Worm (Caenorhabditis elegans): ENCODE results near the gene nhr-127.

nhr-127 gene

ce11 chrV:16266514-16266913, 6.7 kb downstream of the nhr-127 start, which contains the start of gene T13F3.4:
Gene T13F3.4, minus strand, starts transcription at chrV:16266614.
- TF ChIP-seq sox-4 (tag; optimal IDR thresholded peaks at IDR 0.05) (no peak), mab-9 (GFP tag; IDR thresholded peaks at IDR 0.05) (no peak), nhr-237 (tag; optimal IDR thresholded peaks at IDR 0.05) (no peak), nhr-20 (tag; optimal IDR thresholded peaks at IDR 0.05) (no peak), nhr-77 (tag; optimal IDR thresholded peaks at IDR 0.05) (no peak), unc-130 (tag; optimal IDR thresholded peaks at IDR 0.05) (no peak), pax-3 (tag; optimal IDR thresholded peaks at IDR 0.05) (no peak), ceh-8 (GFP tag; optimal IDR thresholded peaks at IDR 0.05) (no peak), ceh-88 (GFP tag; IDR thresholded peaks at IDR 0.05) (no peak), C34B4.2 (tag; optimal IDR thresholded peaks at IDR 0.05) (no peak), egl-27 (tag; optimal IDR thresholded peaks at IDR 0.05) (no peak), lin-35 (GFP tag; optimal IDR thresholded peaks at IDR 0.05) (no peak), snpc-4 (tag; optimal IDR thresholded peaks at IDR 0.05) (no peak), lin-39 (tag; optimal IDR thresholded peaks at IDR 0.05) (no peak)

ce11 chrV:16269556-16269955, 9.8 kb downstream of the nhr-127 start, which contains the start of the genes fbxa-2 and T13F3.8:
Gene fbxa-2, minus strand, starts transcription at chrV:16269656.
Gene T13F3.8, plus strand, starts transcription at chrV:16269800.
- TF ChIP-seq fkh-10 (GFP tag; optimal IDR thresholded peaks at IDR 0.05), result no peak
- no peak for TF ChIP-seq lin-13 (GFP tag; optimal IDR thresholded peaks at IDR 0.05)
- no peak for TF ChIP-seq tbx-2 (tag; optimal IDR thresholded peaks at IDR 0.05)
- no peak for TF ChIP-seq lin-14 (GFP tag; optimal IDR thresholded peaks at IDR 0.05)
- no peak for TF ChIP-seq ztf-4 (tag; optimal IDR thresholded peaks at IDR 0.05)

- TF ChIP-seq sup-37 (GFP tag; optimal IDR thresholded peaks at IDR 0.05) (no peak), pag-3 (tag; optimal IDR thresholded peaks at IDR 0.05; ENCODE audit: borderline replicate concordance, insufficient read depth) (no peak), hpl-2 (GFP tag; optimal IDR thresholded peaks at IDR 0.05) (no peak), C04F5.9 (tag; optimal IDR thresholded peaks at IDR 0.05) (no peak), ama-1 (optimal IDR thresholded peaks at IDR 0.05) (no peak), ceh-82 (tag; optimal IDR thresholded peaks at IDR 0.05) (no peak), tlp-1 (tag; optimal IDR thresholded peaks at IDR 0.05) (no peak), efl-3 (GFP tag; optimal IDR thresholded peaks at IDR 0.05) (no peak), zag-1 (tag; optimal IDR thresholded peaks at IDR 0.05) (no peak), unc-86 (tag; optimal IDR thresholded peaks at IDR 0.05) (no peak), aha-1 (tag; optimal IDR thresholded peaks at IDR 0.05) (no peak), nhr-11 (tag; optimal IDR thresholded peaks at IDR 0.05) (no peak), ets-5 (GFP tag; IDR thresholded peaks at IDR 0.05) (no peak), ceh-8 (GFP tag; optimal IDR thresholded peaks at IDR 0.05) (no peak), blmp-1 (tag; optimal IDR thresholded peaks at IDR 0.05) (no peak)
Measured at ce11 chrV:16271121-16271520, 11.3 kb downstream of the nhr-127 start, which contains the start of gene T13F3.6. Gene T13F3.6, minus strand, starts transcription at chrV:16271221.

ce11 chrV:16275347-16275746, 15.6 kb downstream of the nhr-127 start, which contains the start of gene pacl-1:
Gene pacl-1, minus strand, starts transcription at chrV:16275447.
- TF ChIP-seq skn-1 (tag; optimal IDR thresholded peaks at IDR 0.05) (no peak), ztf-11 (tag; optimal IDR thresholded peaks at IDR 0.05) (no peak), nhr-20 (tag; optimal IDR thresholded peaks at IDR 0.05) (no peak), lir-3 (tag; optimal IDR thresholded peaks at IDR 0.05; ENCODE audit: poor library complexity) (no peak), sup-37 (GFP tag; optimal IDR thresholded peaks at IDR 0.05) (no peak), unc-86 (tag; optimal IDR thresholded peaks at IDR 0.05) (no peak), fkh-10 (GFP tag; optimal IDR thresholded peaks at IDR 0.05) (no peak), nhr-77 (tag; optimal IDR thresholded peaks at IDR 0.05) (no peak), pqm-1 (tag; optimal IDR thresholded peaks at IDR 0.05) (no peak), lin-35 (GFP tag; optimal IDR thresholded peaks at IDR 0.05) (no peak), lin-39 (tag; optimal IDR thresholded peaks at IDR 0.05) (no peak), egl-13 (tag; optimal IDR thresholded peaks at IDR 0.05) (no peak), elt-2 (tag; optimal IDR thresholded peaks at IDR 0.05) (no peak), nhr-85 (tag) (no peak), nhr-237 (tag; optimal IDR thresholded peaks at IDR 0.05) (no peak), pag-3 (tag; optimal IDR thresholded peaks at IDR 0.05; ENCODE audit: borderline replicate concordance, insufficient read depth) (no peak)

Measured in whole organism, L1 larva.